Fruit fly (Drosophila melanogaster) whole organism, embryonic: ENCODE results near the gene Crys.
A peak's percentile ranks its signal among the peaks of the same experiment; 100 is the strongest.

Source experiments
- Awh ChIP-seq: fragments of 200-800 bp; sonication (Bioruptor generic); IDR thresholded peaks from 2 replicates; pipeline ENCODE4, ENCODE4 v1.3.6; 2022; ENCODE audit warnings: missing biosample characterization, missing genetic modification characterization
- CG11093 ChIP-seq: fragments of 200-800 bp; sonication (Bioruptor generic); IDR thresholded peaks from 3 replicates; pipeline ENCODE4 v1.3.6; 2022; ENCODE audit warnings: missing biosample characterization, missing genetic modification characterization
- CG11247 ChIP-seq: fragments of 200-800 bp; sonication (Bioruptor generic); IDR thresholded peaks from 2 replicates; pipeline ENCODE4 v1.3.6; 2022; ENCODE audit warnings: missing biosample characterization, missing genetic modification characterization
- CG13287 ChIP-seq: fragments of 200-800 bp; sonication (Bioruptor generic); IDR thresholded peaks from 2 replicates; pipeline ENCODE4 v1.3.6; 2022; ENCODE audit warnings: missing biosample characterization, missing genetic modification characterization; ENCODE audit not compliant: partially characterized antibody
- CG14710 ChIP-seq: fragments of 200-800 bp; sonication (Bioruptor generic); optimal IDR thresholded peaks from 3 replicates; lab custom pipeline; 2019; ENCODE audit warnings: missing biosample characterization, mild to moderate bottlenecking, missing genetic modification characterization, moderate library complexity
- CG14965 ChIP-seq: fragments of 200-800 bp; sonication (Bioruptor generic); optimal IDR thresholded peaks from 2 replicates; lab custom pipeline; 2016; ENCODE audit warnings: missing biosample characterization, missing genetic modification characterization, borderline replicate concordance
- CG15514 ChIP-seq: fragments of 200-800 bp; sonication (Bioruptor generic); optimal IDR thresholded peaks from 3 replicates; lab custom pipeline; 2017; ENCODE audit warnings: missing biosample characterization, missing genetic modification characterization, mild to moderate bottlenecking, moderate library complexity, missing genetic modification reagents
- CG1603 ChIP-seq: fragments of 200-800 bp; sonication (Bioruptor generic); optimal IDR thresholded peaks from 2 replicates; lab custom pipeline; 2019; ENCODE audit warnings: missing biosample characterization, mild to moderate bottlenecking, missing genetic modification characterization, moderate library complexity
- CG17829 ChIP-seq: fragments of 200-800 bp; optimal IDR thresholded peaks from 2 replicates; lab custom pipeline; 2019; ENCODE audit warnings: missing biosample characterization, mild to moderate bottlenecking, missing genetic modification characterization, moderate library complexity
- CG2875 ChIP-seq: fragments of 200-800 bp; sonication (Bioruptor generic); optimal IDR thresholded peaks from 2 replicates; lab custom pipeline; 2017; ENCODE audit warnings: missing biosample characterization, mild to moderate bottlenecking, missing genetic modification characterization, missing genetic modification reagents
- CG3281 ChIP-seq: fragments of 200-800 bp; sonication (Bioruptor generic); optimal IDR thresholded peaks from 3 replicates; lab custom pipeline; 2017; ENCODE audit warnings: missing biosample characterization, mild to moderate bottlenecking, missing genetic modification characterization
- CG34224 ChIP-seq: fragments of 200-800 bp; sonication (Bioruptor generic); IDR thresholded peaks from 3 replicates; pipeline ENCODE4 v1.3.6; 2022; ENCODE audit warnings: missing biosample characterization, missing genetic modification characterization; ENCODE audit not compliant: partially characterized antibody
- CG4617 ChIP-seq: fragments of 200-800 bp; sonication (Bioruptor generic); optimal IDR thresholded peaks from 3 replicates; lab custom pipeline; 2016; ENCODE audit warnings: missing biosample characterization, missing genetic modification characterization, borderline replicate concordance
- CG6689 ChIP-seq: fragments of 200-800 bp; sonication (Bioruptor generic); IDR thresholded peaks from 2 replicates; pipeline ENCODE4 v1.3.6; 2022; ENCODE audit warnings: missing biosample characterization, missing genetic modification characterization
- CG6813 ChIP-seq: fragments of 200-800 bp; sonication (Bioruptor generic); optimal IDR thresholded peaks from 2 replicates; lab custom pipeline; 2017; ENCODE audit warnings: missing biosample characterization, missing genetic modification characterization, mild to moderate bottlenecking, moderate library complexity, missing genetic modification reagents
- CG8924 ChIP-seq: fragments of 200-800 bp; optimal IDR thresholded peaks from 3 replicates; lab custom pipeline; 2019; ENCODE audit warnings: missing biosample characterization, mild to moderate bottlenecking, missing genetic modification characterization, moderate library complexity
- CG9932 ChIP-seq: fragments of 200-800 bp; sonication (Bioruptor generic); IDR thresholded peaks from 2 replicates; pipeline ENCODE4 v1.3.6; 2022; ENCODE audit warnings: missing biosample characterization, missing genetic modification characterization
- CoRest ChIP-seq: fragments of 200-800 bp; sonication (Bioruptor generic); optimal IDR thresholded peaks from 3 replicates; lab custom pipeline; 2018; ENCODE audit warnings: missing biosample characterization, mild to moderate bottlenecking, missing genetic modification characterization, moderate library complexity
- Dip3 ChIP-seq: fragments of 200-800 bp; sonication (Bioruptor generic); optimal IDR thresholded peaks from 3 replicates; lab custom pipeline; 2016; ENCODE audit warnings: missing biosample characterization, missing genetic modification characterization
- Dp ChIP-seq: fragments of 200-800 bp; sonication (Bioruptor generic); optimal IDR thresholded peaks from 2 replicates; lab custom pipeline; 2018; ENCODE audit warnings: missing biosample characterization, mild to moderate bottlenecking, missing genetic modification characterization, moderate library complexity
- E2f2 ChIP-seq: fragments of 200-800 bp; sonication (Bioruptor generic); IDR thresholded peaks from 2 replicates; pipeline ENCODE4 v1.3.6; 2022; ENCODE audit warnings: missing biosample characterization, missing genetic modification characterization
- MBD-R2 ChIP-seq: fragments of 200-800 bp; sonication (Bioruptor generic); IDR thresholded peaks from 2 replicates; pipeline ENCODE4 v1.3.6; 2022; ENCODE audit warnings: missing biosample characterization, missing genetic modification characterization
- MESR4 ChIP-seq: fragments of 200-800 bp; sonication (Bioruptor generic); optimal IDR thresholded peaks from 2 replicates; lab custom pipeline; 2018; ENCODE audit warnings: missing biosample characterization, mild to moderate bottlenecking, missing genetic modification characterization, moderate library complexity
- Med ChIP-seq: fragments of 200-800 bp; sonication (Bioruptor generic); peaks from one replicate; lab custom pipeline; 2016; ENCODE audit warnings: missing biosample characterization, missing genetic modification characterization, mild to moderate bottlenecking, inconsistent platforms, moderate library complexity
- Meics ChIP-seq: fragments of 200-800 bp; sonication (Bioruptor generic); optimal IDR thresholded peaks from 2 replicates; lab custom pipeline; 2017; ENCODE audit warnings: missing biosample characterization, mild to moderate bottlenecking, missing genetic modification characterization
- ato ChIP-seq: fragments of 200-800 bp; sonication (Bioruptor generic); IDR thresholded peaks from 2 replicates; pipeline ENCODE4 v1.3.6; 2022; ENCODE audit warnings: missing biosample characterization, missing genetic modification characterization; ENCODE audit not compliant: partially characterized antibody
- chinmo ChIP-seq: fragments of 200-800 bp; sonication (Bioruptor generic); IDR thresholded peaks from 4 replicates; pipeline ENCODE4 v1.3.6; 2022; ENCODE audit warnings: missing biosample characterization, missing genetic modification characterization; ENCODE audit not compliant: partially characterized antibody
- ci ChIP-seq: fragments of 200-800 bp; sonication (Bioruptor generic); IDR thresholded peaks from 3 replicates; pipeline ENCODE4 v1.3.6; 2022; ENCODE audit warnings: missing biosample characterization, missing genetic modification characterization
- ewg ChIP-seq: fragments of 200-800 bp; sonication (Bioruptor generic); optimal IDR thresholded peaks from 3 replicates; lab custom pipeline; 2017; ENCODE audit warnings: mild to moderate bottlenecking, missing biosample characterization, missing genetic modification reagents, missing genetic modification characterization
- ham ChIP-seq: fragments of 200-800 bp; sonication (Bioruptor generic); IDR thresholded peaks from 2 replicates; pipeline ENCODE4 v1.3.6; 2022; ENCODE audit warnings: missing biosample characterization, missing genetic modification characterization
- inv ChIP-seq: fragments of 200-800 bp; sonication (Bioruptor generic); IDR thresholded peaks from 2 replicates; pipeline ENCODE4 v1.3.6; 2022; ENCODE audit warnings: missing biosample characterization, missing genetic modification characterization; ENCODE audit not compliant: partially characterized antibody
- nmo ChIP-seq: fragments of 200-800 bp; sonication (Bioruptor generic); optimal IDR thresholded peaks from 2 replicates; lab custom pipeline; 2018; ENCODE audit warnings: missing biosample characterization, mild to moderate bottlenecking, missing genetic modification characterization, moderate library complexity
- phol ChIP-seq: fragments of 200-800 bp; sonication (Bioruptor generic); optimal IDR thresholded peaks from 3 replicates; lab custom pipeline; 2018; ENCODE audit warnings: missing biosample characterization, mild to moderate bottlenecking, missing genetic modification characterization, moderate library complexity
- pzg ChIP-seq: fragments of 200-800 bp; sonication (Bioruptor generic); optimal IDR thresholded peaks from 3 replicates; lab custom pipeline; 2018; ENCODE audit warnings: missing biosample characterization, mild to moderate bottlenecking, missing genetic modification characterization, moderate library complexity
- run ChIP-seq: fragments of 200-800 bp; sonication (Bioruptor generic); optimal IDR thresholded peaks from 3 replicates; lab custom pipeline; 2018; ENCODE audit warnings: missing biosample characterization, mild to moderate bottlenecking, missing genetic modification characterization
- sens ChIP-seq: fragments of 200-800 bp; sonication (Bioruptor generic); peaks from one replicate; lab custom pipeline; 2016; ENCODE audit warnings: missing biosample characterization, missing genetic modification characterization
- sens-2 ChIP-seq: fragments of 200-800 bp; sonication (Bioruptor generic); IDR thresholded peaks from 2 replicates; pipeline ENCODE4 v1.3.6; 2022; ENCODE audit warnings: missing biosample characterization, missing genetic modification characterization
- stwl ChIP-seq: fragments of 200-800 bp; sonication (Bioruptor generic); optimal IDR thresholded peaks from 3 replicates; lab custom pipeline; 2018; ENCODE audit warnings: missing biosample characterization, mild to moderate bottlenecking, missing genetic modification characterization, moderate library complexity
- trem ChIP-seq: fragments of 200-800 bp; optimal IDR thresholded peaks from 3 replicates; lab custom pipeline; 2019; ENCODE audit warnings: missing biosample characterization, mild to moderate bottlenecking, missing genetic modification characterization, moderate library complexity
- trh ChIP-seq: fragments of 200-800 bp; sonication (Bioruptor generic); optimal IDR thresholded peaks from 2 replicates; lab custom pipeline; 2016; ENCODE audit warnings: missing biosample characterization, missing genetic modification characterization
- unc-4 ChIP-seq: fragments of 200-800 bp; sonication (Bioruptor generic); IDR thresholded peaks from 2 replicates; pipeline ENCODE4 v1.3.6; 2022; ENCODE audit warnings: missing biosample characterization, missing genetic modification characterization; ENCODE audit not compliant: partially characterized antibody
- vnd ChIP-seq: fragments of 200-800 bp; sonication (Bioruptor generic); IDR thresholded peaks from 3 replicates; pipeline ENCODE4 v1.3.6; 2022; ENCODE audit warnings: missing biosample characterization, missing genetic modification characterization; ENCODE audit not compliant: partially characterized antibody
- vvl ChIP-seq: fragments of 200-800 bp; sonication (Bioruptor generic); IDR thresholded peaks from 2 replicates; pipeline ENCODE4 v1.3.6; 2022; ENCODE audit warnings: missing biosample characterization, missing genetic modification characterization
- wdn ChIP-seq: fragments of 200-800 bp; sonication (Bioruptor generic); IDR thresholded peaks from 2 replicates; pipeline ENCODE4 v1.3.6; 2022; ENCODE audit warnings: missing biosample characterization, missing genetic modification characterization
- yki ChIP-seq: fragments of >200 bp; optimal IDR thresholded peaks from 3 replicates; lab custom pipeline; 2018
- zen ChIP-seq: fragments of 200-800 bp; sonication (Bioruptor generic); optimal IDR thresholded peaks from 3 replicates; lab custom pipeline; 2018; ENCODE audit warnings: missing biosample characterization, mild to moderate bottlenecking, missing genetic modification characterization, moderate library complexity

Gene Crys

dm6 chr2L:11989729-11990128 lies 45.8 kb downstream of the Crys start, which contains the start of the genes zuc and dgt2 (continued):
- TF ChIP-seq CG13287 (GFP tag; lab: Robert Waterston, UW) (peak; percentile 58), vnd (GFP tag; lab: Robert Waterston, UW) (0 out of 3 replicates have a peak, but pooled peaks have one; percentile 29), trh (GFP tag; lab: Kevin White, UChicago) (no peak), phol (tag; lab: Kevin White, UChicago) (peak; percentile 32), CG14710 (tag; lab: Kevin White, UChicago) (peak; percentile 14), MESR4 (GFP tag; lab: Kevin White, UChicago) (peak; percentile 53), trem (tag; lab: Kevin White, UChicago) (peak; percentile 64), Awh (GFP tag; lab: Robert Waterston, UW) (no peak), ci (GFP tag; lab: Robert Waterston, UW) (0 out of 3 replicates have a peak, but pooled peaks have one; percentile 51), nmo (GFP tag; lab: Kevin White, UChicago) (peak; percentile 6), run (tag; lab: Kevin White, UChicago) (no peak), CG17829 (tag; lab: Kevin White, UChicago) (peak; percentile 11), CG4617 (peak; percentile 76), CG1603 (tag; lab: Kevin White, UChicago) (peak; percentile 45), E2f2 (GFP tag; lab: Robert Waterston, UW) (peak; percentile 92), CoRest (tag; lab: Kevin White, UChicago) (peak; percentile 27), Dip3 (GFP tag; lab: Kevin White, UChicago) (no peak), zen (peak; percentile 7), ato (0 out of 2 replicates have a peak, but pooled peaks have one; percentile 13), CG8924 (tag; lab: Kevin White, UChicago) (peak; percentile 10)
- TF ChIP-seq, all 482 proteins: peak for 51

dm6 chr2L:11990458-11991065 lies 46.6 kb downstream of the Crys start, which contains the start of gene escl:
Gene escl (plus strand): TSS chr2L:11990927.
- TF ChIP-seq ham (GFP tag; lab: Robert Waterston, UW) (no peak), CG2875 (GFP tag; lab: Kevin White, UChicago) (no peak), CG6689 (GFP tag; lab: Robert Waterston, UW) (peak; percentile 14; the same call in 1 of the 2 replicates), stwl (tag; lab: Kevin White, UChicago) (peak; percentile 41), CG34224 (no peak), yki (lab: Kevin White, UChicago) (no peak), CG3281 (GFP tag; lab: Kevin White, UChicago) (peak; percentile 94), CG11093 (GFP tag; lab: Robert Waterston, UW) (no peak), zen (no peak), unc-4 (GFP tag; lab: Robert Waterston, UW) (0 out of 2 replicates have a peak, but pooled peaks have one; percentile 24), inv (GFP tag; lab: Robert Waterston, UW) (no peak), Meics (GFP tag; lab: Kevin White, UChicago) (no peak), CG11247 (GFP tag; lab: Robert Waterston, UW) (no peak), pzg (peak; percentile 57), CG6813 (GFP tag; lab: Kevin White, UChicago) (no peak), ci (GFP tag; lab: Robert Waterston, UW) (0 out of 3 replicates have a peak, but pooled peaks have one; percentile 5), chinmo (GFP tag; lab: Robert Waterston, UW) (peak; percentile 50; the same call in 1 of the 4 replicates), ewg (GFP tag; lab: Kevin White, UChicago) (peak; percentile 55), CG13287 (GFP tag; lab: Robert Waterston, UW) (peak; percentile 50), Dp (GFP tag; lab: Kevin White, UChicago) (peak; percentile 61), MBD-R2 (GFP tag; lab: Robert Waterston, UW) (peak; percentile 85), sens (peak; percentile 51), Med (GFP tag; lab: Kevin White, UChicago) (peak; percentile 71), CG14965 (GFP tag; lab: Kevin White, UChicago) (no peak), E2f2 (GFP tag; lab: Robert Waterston, UW) (peak; percentile 75), vvl (GFP tag; lab: Robert Waterston, UW) (peak; percentile 90), CG9932 (peak; percentile 38), CoRest (tag; lab: Kevin White, UChicago) (peak; percentile 1), CG15514 (GFP tag; lab: Kevin White, UChicago) (peak; percentile 4), wdn (GFP tag; lab: Robert Waterston, UW) (no peak), sens-2 (GFP tag; lab: Robert Waterston, UW) (no peak)
